Worm (Caenorhabditis elegans): ENCODE data around the gene prmt-6.

ce11 chrIV:2137478-2137877 lies 6.7 kb downstream of the prmt-6 start:
- TF ChIP-seq ceh-13 (GFP tag; optimal IDR thresholded peaks at IDR 0.05) (no peak), ceh-36 (tag; optimal IDR thresholded peaks at IDR 0.05) (no peak), ama-1 (optimal IDR thresholded peaks at IDR 0.05) (no peak), sea-1 (GFP tag; conservative IDR thresholded peaks at IDR 0.05) (no peak), tbx-11 (GFP tag; IDR thresholded peaks at IDR 0.05) (no peak), hnd-1 (tag; optimal IDR thresholded peaks at IDR 0.05) (no peak), scrt-1 (GFP tag; IDR thresholded peaks at IDR 0.05) (no peak), F13C5.2 (tag; optimal IDR thresholded peaks at IDR 0.05) (no peak), tbx-37 (GFP tag; conservative IDR thresholded peaks at IDR 0.05) (no peak)
